Worm (Caenorhabditis elegans) whole organism, young adult: ENCODE data around the gene C50F4.8.
A peak's percentile ranks its signal among the peaks of the same experiment; 100 is the strongest.

Experiments
- B0035.1 ChIP-seq: sonication (generic microtip); optimal IDR thresholded peaks from 2 replicates; lab custom pipeline; 2016; ENCODE audit warnings: missing genetic modification characterization, mild to moderate bottlenecking, missing compliant biosample characterization, missing genotype, missing genetic modification reagents
- C17E4.6 ChIP-seq: fragments of 200-800 bp; sonication (Bioruptor generic); IDR thresholded peaks from 2 replicates; pipeline ENCODE4 v1.3.6; 2022; ENCODE audit warnings: missing genetic modification reagents, missing genetic modification characterization, missing compliant biosample characterization
- F23B12.7 ChIP-seq: sonication (generic microtip); optimal IDR thresholded peaks from 2 replicates; lab custom pipeline; 2017; ENCODE audit warnings: missing genetic modification characterization, mild to moderate bottlenecking, missing compliant biosample characterization, antibody characterized with exemption, moderate library complexity; ENCODE audit not compliant: insufficient read depth
- F33H1.4 ChIP-seq: fragments of 200-800 bp; sonication (Bioruptor generic); IDR thresholded peaks from 2 replicates; pipeline ENCODE4 v1.3.6; 2022; ENCODE audit warnings: missing genetic modification reagents, missing genetic modification characterization, missing compliant biosample characterization
- F37B4.10 ChIP-seq: fragments of 200-800 bp; sonication (Bioruptor generic); IDR thresholded peaks from 2 replicates; pipeline ENCODE4 v1.3.6; 2022; ENCODE audit warnings: missing genetic modification characterization, missing compliant biosample characterization
- F39B2.1 ChIP-seq: fragments of 200-800 bp; sonication (Bioruptor generic); IDR thresholded peaks from 2 replicates; pipeline ENCODE4 v1.3.6; 2022; ENCODE audit warnings: missing genetic modification reagents, missing genetic modification characterization, missing compliant biosample characterization
- F49E8.2 ChIP-seq: sonication (generic microtip); optimal IDR thresholded peaks from 3 replicates; lab custom pipeline; 2017; ENCODE audit warnings: missing genetic modification characterization, mild to moderate bottlenecking, missing compliant biosample characterization, antibody characterized with exemption, moderate library complexity; ENCODE audit not compliant: insufficient read depth
- F52B5.7 ChIP-seq: sonication (generic microtip); optimal IDR thresholded peaks from 2 replicates; lab custom pipeline; 2016; ENCODE audit warnings: mild to moderate bottlenecking, missing genetic modification characterization, missing compliant biosample characterization
- K12H6.12 ChIP-seq: fragments of 200-800 bp; sonication (Bioruptor generic); optimal IDR thresholded peaks from 2 replicates; lab custom pipeline; 2018; ENCODE audit warnings: mild to moderate bottlenecking, missing genetic modification characterization, missing compliant biosample characterization
- Y53F4B.3 ChIP-seq: fragments of 200-800 bp; sonication (Bioruptor generic); IDR thresholded peaks from 2 replicates; pipeline ENCODE4 v1.3.6; 2022; ENCODE audit warnings: missing genetic modification reagents, missing genetic modification characterization, missing compliant biosample characterization
- Y56A3A.18 ChIP-seq: fragments of 200-800 bp; sonication (Bioruptor generic); IDR thresholded peaks from 2 replicates; pipeline ENCODE4 v1.3.6; 2022; ENCODE audit warnings: missing genetic modification reagents, missing genetic modification characterization, missing compliant biosample characterization
- Y95B8A.8 ChIP-seq: fragments of 200-800 bp; sonication (Bioruptor generic); IDR thresholded peaks from 2 replicates; pipeline ENCODE4 v1.3.6; 2022; ENCODE audit warnings: missing genetic modification reagents, missing genetic modification characterization, missing compliant biosample characterization
- ama-1 ChIP-seq, 3 experiments: fragments of 150-350 bp in 1 of 3; sonication (generic microtip) in 2 of 3; optimal IDR thresholded peaks; 2 replicates each; lab custom pipeline; 2014 to 2018; ENCODE audit warnings: missing biosample characterization in 2 of 3, missing genetic modification characterization in 2 of 3, missing genetic modification reagents in 2 of 3
- atf-7 ChIP-seq: sonication (generic microtip); optimal IDR thresholded peaks from 2 replicates; lab custom pipeline; 2017; ENCODE audit warnings: mild to moderate bottlenecking, missing genetic modification characterization, missing compliant biosample characterization
- athp-1 ChIP-seq: sonication (generic microtip); optimal IDR thresholded peaks from 2 replicates; lab custom pipeline; 2017; ENCODE audit warnings: mild to moderate bottlenecking, missing genetic modification characterization, missing compliant biosample characterization
- attf-3 ChIP-seq: fragments of 200-800 bp; sonication (Bioruptor generic); conservative IDR thresholded peaks from 2 replicates; pipeline ENCODE4 v1.3.6; 2022; ENCODE audit warnings: missing genetic modification reagents, missing genetic modification characterization, missing compliant biosample characterization
- attf-6 ChIP-seq: fragments of 200-800 bp; sonication (Bioruptor generic); IDR thresholded peaks from 2 replicates; pipeline ENCODE4 v1.3.6; 2022; ENCODE audit warnings: missing genetic modification reagents, missing genetic modification characterization, missing compliant biosample characterization
- bed-2 ChIP-seq: fragments of 200-800 bp; sonication (Bioruptor generic); IDR thresholded peaks from 2 replicates; pipeline ENCODE4 v1.3.6; 2022; ENCODE audit warnings: missing genetic modification reagents, missing genetic modification characterization, missing compliant biosample characterization
- cebp-1 ChIP-seq, 2 experiments: fragments of 200-800 bp in 1 of 2; sonication (Bioruptor generic) in 1 of 2; sonication (generic microtip) in 1 of 2; IDR thresholded peaks in 1 of 2; optimal IDR thresholded peaks in 1 of 2; 2 replicates each; pipeline versions ENCODE4 v1.3.6 to Lab custom; 2017 to 2022; ENCODE audit warnings: missing compliant biosample characterization in 2 of 2, missing genetic modification characterization in 2 of 2, mild to moderate bottlenecking in 1 of 2, missing genetic modification reagents in 1 of 2, moderate library complexity in 1 of 2
- cebp-2 ChIP-seq: fragments of 200-800 bp; sonication (Bioruptor generic); IDR thresholded peaks from 2 replicates; pipeline ENCODE4 v1.3.6; 2022; ENCODE audit warnings: missing genetic modification characterization, missing compliant biosample characterization
- ceh-27 ChIP-seq: fragments of 200-800 bp; sonication (Bioruptor generic); optimal IDR thresholded peaks from 2 replicates; lab custom pipeline; 2018; ENCODE audit warnings: mild to moderate bottlenecking, missing genetic modification characterization, moderate library complexity, missing compliant biosample characterization
- dox-1 ChIP-seq: fragments of 200-800 bp; sonication (Bioruptor generic); IDR thresholded peaks from 2 replicates; pipeline ENCODE4 v1.3.6; 2022; ENCODE audit warnings: missing genetic modification reagents, missing genetic modification characterization, missing compliant biosample characterization
- efl-1 ChIP-seq: fragments of 150-350 bp; optimal IDR thresholded peaks from 2 replicates; lab custom pipeline; 2014; ENCODE audit warnings: missing biosample characterization, missing genetic modification reagents, missing genetic modification characterization
- egl-44 ChIP-seq: fragments of 200-800 bp; sonication (Bioruptor generic); IDR thresholded peaks from 2 replicates; pipeline ENCODE4 v1.3.6; 2022; ENCODE audit warnings: missing genetic modification reagents, missing genetic modification characterization, missing compliant biosample characterization
- hlh-12 ChIP-seq: sonication (generic microtip); optimal IDR thresholded peaks from 2 replicates; lab custom pipeline; 2016; ENCODE audit warnings: missing genetic modification characterization, missing compliant biosample characterization
- hrde-1 ChIP-seq: sonication (generic microtip); optimal IDR thresholded peaks from 2 replicates; lab custom pipeline; 2016; ENCODE audit warnings: missing genetic modification characterization, mild to moderate bottlenecking, missing compliant biosample characterization, moderate library complexity, missing genotype, missing genetic modification reagents, borderline replicate concordance
- hsf-1 ChIP-seq: fragments of 200-800 bp; sonication (Bioruptor generic); IDR thresholded peaks from 2 replicates; pipeline ENCODE4 v1.3.6; 2022; ENCODE audit warnings: missing genetic modification reagents, missing genetic modification characterization, missing compliant biosample characterization
- let-526 ChIP-seq: fragments of 200-800 bp; sonication (Bioruptor generic); IDR thresholded peaks from 2 replicates; pipeline ENCODE4 v1.3.6; 2022; ENCODE audit warnings: missing genetic modification reagents, missing genetic modification characterization, missing compliant biosample characterization
- let-607 ChIP-seq, 2 experiments: fragments of 200-800 bp in 1 of 2; sonication (Bioruptor generic) in 1 of 2; sonication (generic microtip) in 1 of 2; optimal IDR thresholded peaks; 2 replicates each; lab custom pipeline; 2016 to 2018; ENCODE audit warnings: mild to moderate bottlenecking in 2 of 2, missing compliant biosample characterization in 2 of 2, missing genetic modification characterization in 2 of 2, moderate library complexity in 2 of 2, missing genotype in 1 of 2
- lin-54 ChIP-seq: fragments of 200-800 bp; sonication (Bioruptor generic); optimal IDR thresholded peaks from 2 replicates; lab custom pipeline; 2018; ENCODE audit warnings: mild to moderate bottlenecking, missing genetic modification characterization, missing compliant biosample characterization
- lir-1 ChIP-seq: fragments of 200-800 bp; sonication (Bioruptor generic); conservative IDR thresholded peaks from 2 replicates; pipeline ENCODE4 v1.3.6; 2022; ENCODE audit warnings: missing genetic modification reagents, missing genetic modification characterization, missing compliant biosample characterization
- lsl-1 ChIP-seq: fragments of 200-800 bp; sonication (Bioruptor generic); optimal IDR thresholded peaks from 2 replicates; lab custom pipeline; 2018; ENCODE audit warnings: mild to moderate bottlenecking, missing genetic modification characterization, moderate library complexity, missing compliant biosample characterization
- madf-3 ChIP-seq: fragments of 200-800 bp; sonication (Bioruptor generic); IDR thresholded peaks from 2 replicates; pipeline ENCODE4 v1.3.6; 2022; ENCODE audit warnings: missing genetic modification reagents, missing genetic modification characterization, missing compliant biosample characterization
- madf-6 ChIP-seq: fragments of 200-800 bp; sonication (Bioruptor generic); IDR thresholded peaks from 2 replicates; pipeline ENCODE4 v1.3.6; 2022; ENCODE audit warnings: missing genetic modification reagents, missing genetic modification characterization, missing compliant biosample characterization
- mel-28 ChIP-seq: sonication (generic microtip); optimal IDR thresholded peaks from 2 replicates; lab custom pipeline; 2016; ENCODE audit warnings: borderline replicate concordance, mild to moderate bottlenecking, missing genetic modification characterization, missing compliant biosample characterization
- nhr-120 ChIP-seq: fragments of 200-800 bp; sonication (Bioruptor generic); IDR thresholded peaks from 2 replicates; pipeline ENCODE4 v1.3.6; 2022; ENCODE audit warnings: missing genetic modification characterization, missing compliant biosample characterization
- nhr-179 ChIP-seq: sonication (generic microtip); optimal IDR thresholded peaks from 2 replicates; lab custom pipeline; 2016; ENCODE audit warnings: mild to moderate bottlenecking, missing genetic modification characterization, missing compliant biosample characterization
- nhr-80 ChIP-seq: sonication (generic microtip); optimal IDR thresholded peaks from 2 replicates; lab custom pipeline; 2016; ENCODE audit warnings: missing genetic modification characterization, missing compliant biosample characterization
- pbrm-1 ChIP-seq: fragments of 200-800 bp; sonication (Bioruptor generic); IDR thresholded peaks from 2 replicates; pipeline ENCODE4 v1.3.6; 2022; ENCODE audit warnings: missing genetic modification reagents, missing genetic modification characterization, missing compliant biosample characterization
- pha-4 ChIP-seq: fragments of 150-350 bp; sonication (generic microtip); optimal IDR thresholded peaks from 2 replicates; lab custom pipeline; 2014; ENCODE audit warnings: missing biosample characterization, missing genetic modification reagents, missing genetic modification characterization
- rcor-1 ChIP-seq: fragments of 200-800 bp; sonication (Bioruptor generic); IDR thresholded peaks from 2 replicates; pipeline ENCODE4 v1.3.6; 2022; ENCODE audit warnings: missing genetic modification reagents, missing genetic modification characterization, missing compliant biosample characterization
- sea-2 ChIP-seq: fragments of 200-800 bp; sonication (Bioruptor generic); IDR thresholded peaks from 2 replicates; pipeline ENCODE4 v1.3.6; 2022; ENCODE audit warnings: missing genetic modification characterization, missing compliant biosample characterization
- snpc-1.3 ChIP-seq: sonication (generic microtip); optimal IDR thresholded peaks from 2 replicates; lab custom pipeline; 2017; ENCODE audit warnings: missing genetic modification characterization, mild to moderate bottlenecking, missing compliant biosample characterization, antibody characterized with exemption, moderate library complexity, missing genotype, missing genetic modification reagents; ENCODE audit not compliant: insufficient read depth
- snpc-4 ChIP-seq, 5 experiments: fragments of 150-350 bp in 1 of 5; sonication (generic microtip) in 4 of 5; optimal IDR thresholded peaks; 2 replicates each; lab custom pipeline; 2014 to 2018; ENCODE audit warnings: missing genetic modification characterization in 5 of 5, missing biosample characterization in 3 of 5, antibody characterized with exemption in 2 of 5, mild to moderate bottlenecking in 2 of 5, missing compliant biosample characterization in 2 of 5, missing genotype in 2 of 5, moderate library complexity in 2 of 5, missing genetic modification reagents in 1 of 5
- tlf-1 ChIP-seq: fragments of 200-800 bp; sonication (Bioruptor generic); optimal IDR thresholded peaks from 2 replicates; lab custom pipeline; 2018; ENCODE audit warnings: mild to moderate bottlenecking, missing genetic modification characterization, missing compliant biosample characterization
- unc-62 ChIP-seq: fragments of 150-350 bp; optimal IDR thresholded peaks from 2 replicates; lab custom pipeline; 2014; ENCODE audit warnings: missing biosample characterization, missing genetic modification reagents, missing genetic modification characterization
- ztf-26 ChIP-seq: sonication (generic microtip); optimal IDR thresholded peaks from 2 replicates; lab custom pipeline; 2017; ENCODE audit warnings: missing genetic modification characterization, missing compliant biosample characterization

C50F4.8 gene

DNA sequence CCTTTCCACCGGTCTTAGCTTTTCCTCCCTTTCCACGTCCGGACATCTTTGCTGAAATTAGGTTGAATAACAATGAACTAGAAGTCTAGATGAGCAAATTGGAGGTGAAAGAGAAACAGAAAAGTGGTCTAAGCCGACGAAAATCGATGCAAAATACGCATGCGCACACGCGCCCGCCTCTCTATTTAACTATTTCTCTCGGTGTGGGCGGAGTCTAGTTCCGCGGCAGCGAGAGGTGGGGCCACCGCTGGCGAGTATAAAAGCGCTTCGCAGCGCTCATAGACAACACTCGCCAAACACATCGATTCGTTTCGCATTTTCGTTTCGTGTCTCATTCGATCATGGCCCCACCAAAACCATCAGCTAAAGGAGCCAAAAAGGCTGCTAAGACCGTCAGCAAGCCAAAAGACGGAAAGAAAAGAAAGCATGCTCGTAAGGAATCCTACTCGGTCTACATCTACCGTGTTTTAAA is 26.6 kb upstream of the C50F4.8 start, which contains the start of the genes his-35 and his-41 (continued):
- no peak for TF ChIP-seq C17E4.6
- peak; percentile 12; the same call in 1 of the 2 replicates for TF ChIP-seq F39B2.1 (GFP tag; lab: Robert Waterston, UW)
- no peak for TF ChIP-seq B0035.1 (tag; lab: Kevin White, UChicago)
- no peak for TF ChIP-seq madf-3 (GFP tag; lab: Robert Waterston, UW)
- TF ChIP-seq Y95B8A.8 (GFP tag; lab: Robert Waterston, UW): no peak
- no peak for TF ChIP-seq hsf-1 (GFP tag; lab: Robert Waterston, UW)
- no peak for TF ChIP-seq cebp-1 (GFP tag; IDR thresholded peaks at IDR 0.05; lab: Robert Waterston, UW)
- TF ChIP-seq cebp-1 (tag; optimal IDR thresholded peaks at IDR 0.05; lab: Kevin White, UChicago): peak; percentile 54
- TF ChIP-seq ztf-26: peak; percentile 10
- peak; percentile 85 for TF ChIP-seq ama-1 (optimal IDR thresholded peaks at IDR 0.05; lab: Kevin White, UChicago)
- TF ChIP-seq ama-1 (GFP tag; optimal IDR thresholded peaks at IDR 0.05; lab: Kevin White, UChicago): no peak
- no peak for TF ChIP-seq hrde-1 (tag; lab: Kevin White, UChicago)
- no peak for TF ChIP-seq Y53F4B.3
- no peak for TF ChIP-seq nhr-179 (tag; lab: Kevin White, UChicago)
- TF ChIP-seq attf-6 (GFP tag; lab: Robert Waterston, UW): no peak
- no peak for TF ChIP-seq F23B12.7 (tag; lab: Kevin White, UChicago)
- TF ChIP-seq madf-6 (GFP tag; lab: Robert Waterston, UW): no peak
- TF ChIP-seq mel-28: no peak
- TF ChIP-seq unc-62 (GFP tag; lab: Kevin White, UChicago): no peak
- no peak for TF ChIP-seq efl-1 (GFP tag; lab: Kevin White, UChicago)
- no peak for TF ChIP-seq cebp-2 (GFP tag; lab: Robert Waterston, UW)
- no peak for TF ChIP-seq Y56A3A.18
- TF ChIP-seq F33H1.4: no peak
- TF ChIP-seq lir-1: no peak
- TF ChIP-seq F52B5.7: peak; percentile 7
- no peak for TF ChIP-seq snpc-4 (GFP tag; optimal IDR thresholded peaks at IDR 0.05; lab: Kevin White, UChicago)
- no peak for TF ChIP-seq snpc-4 (tag; optimal IDR thresholded peaks at IDR 0.05; lab: Kevin White, UChicago)
- TF ChIP-seq F49E8.2 (tag; lab: Kevin White, UChicago): no peak
- TF ChIP-seq egl-44 (GFP tag; lab: Robert Waterston, UW): peak; percentile 24; the same call in 1 of the 2 replicates
- TF ChIP-seq bed-2: no peak
- peak; percentile 61 for TF ChIP-seq dox-1 (GFP tag; lab: Robert Waterston, UW)
- TF ChIP-seq sea-2 (GFP tag; lab: Robert Waterston, UW): no peak
- no peak for TF ChIP-seq atf-7
- TF ChIP-seq lsl-1 (GFP tag; lab: Kevin White, UChicago): no peak
- no peak for TF ChIP-seq snpc-1.3
- no peak for TF ChIP-seq let-607 (tag; optimal IDR thresholded peaks at IDR 0.05; lab: Kevin White, UChicago)
- no peak for TF ChIP-seq attf-3
- TF ChIP-seq rcor-1 (GFP tag; lab: Robert Waterston, UW): no peak
- no peak for TF ChIP-seq athp-1
- TF ChIP-seq let-526 (GFP tag; lab: Robert Waterston, UW): 0 out of 2 replicates have a peak, but pooled peaks have one; percentile 34
- no peak for TF ChIP-seq F37B4.10 (GFP tag; lab: Robert Waterston, UW)
- no peak for TF ChIP-seq pbrm-1 (GFP tag; lab: Robert Waterston, UW)
- no peak for TF ChIP-seq lin-54 (GFP tag; lab: Kevin White, UChicago)
- TF ChIP-seq ceh-27: peak; percentile 67
- TF ChIP-seq pha-4 (tag; lab: Kevin White, UChicago): no peak
- no peak for TF ChIP-seq tlf-1 (GFP tag; lab: Kevin White, UChicago)
- TF ChIP-seq nhr-80: peak; percentile 32
- TF ChIP-seq hlh-12 (tag; lab: Kevin White, UChicago): no peak
- TF ChIP-seq nhr-120 (GFP tag; lab: Robert Waterston, UW): no peak
- TF ChIP-seq K12H6.12: peak; percentile 66
